Worm (Caenorhabditis elegans) whole organism, L4 larva: ENCODE data around the gene D1046.16.

Experiments
- D1046.2 ChIP-seq: fragments of 200-800 bp; sonication (Bioruptor generic); IDR thresholded peaks from 2 replicates; pipeline ENCODE4 v1.3.6; 2022; ENCODE audit warnings: missing genetic modification characterization, missing compliant biosample characterization
- F10B5.3 ChIP-seq: sonication (generic microtip); optimal IDR thresholded peaks from 2 replicates; lab custom pipeline; 2016; ENCODE audit warnings: mild to moderate bottlenecking, missing genetic modification characterization, missing compliant biosample characterization
- F26F4.8 ChIP-seq: fragments of 200-800 bp; sonication (Bioruptor generic); conservative IDR thresholded peaks from 2 replicates; pipeline ENCODE4 v1.3.6; 2022; ENCODE audit warnings: missing genetic modification characterization, missing compliant biosample characterization
- F44E2.7 ChIP-seq: fragments of 200-800 bp; sonication (Bioruptor generic); IDR thresholded peaks from 2 replicates; pipeline ENCODE4 v2.1.2; 2022; ENCODE audit warnings: missing genetic modification characterization, missing compliant biosample characterization
- F49E8.2 ChIP-seq: sonication (generic microtip); optimal IDR thresholded peaks from 2 replicates; lab custom pipeline; 2016; ENCODE audit warnings: missing compliant biosample characterization, mild to moderate bottlenecking, missing genetic modification characterization, borderline replicate concordance
- R02D3.7 ChIP-seq: fragments of 150-350 bp; sonication (generic microtip); optimal IDR thresholded peaks from 3 replicates; lab custom pipeline; 2014; ENCODE audit warnings: missing biosample characterization, missing genetic modification characterization
- T20F7.1 ChIP-seq: fragments of 200-800 bp; sonication (Bioruptor generic); optimal IDR thresholded peaks from 2 replicates; lab custom pipeline; 2018; ENCODE audit warnings: mild to moderate bottlenecking, missing genetic modification characterization, missing compliant biosample characterization
- T26A8.4 ChIP-seq: fragments of 200-800 bp; sonication (Bioruptor generic); IDR thresholded peaks from 2 replicates; pipeline ENCODE4 v1.3.6; 2022; ENCODE audit warnings: missing genetic modification characterization, missing compliant biosample characterization
- Y48G9A.11 ChIP-seq: fragments of 200-800 bp; sonication (Bioruptor generic); IDR thresholded peaks from 2 replicates; pipeline ENCODE4 v1.3.6; 2022; ENCODE audit warnings: missing genetic modification reagents, missing genetic modification characterization, missing compliant biosample characterization
- ZK546.5 ChIP-seq, 2 experiments: sonication (generic microtip); optimal IDR thresholded peaks; 2 replicates each; lab custom pipeline; 2017; ENCODE audit warnings: missing biosample characterization in 2 of 2, missing genetic modification characterization in 2 of 2
- aha-1 ChIP-seq: fragments of 150-350 bp; peaks from one replicate; lab custom pipeline; 2014; ENCODE audit warnings: missing biosample characterization, missing genetic modification characterization
- arid-1 ChIP-seq: fragments of 200-800 bp; sonication (Bioruptor generic); conservative IDR thresholded peaks from 2 replicates; pipeline ENCODE4 v1.3.6; 2022; ENCODE audit warnings: missing genetic modification reagents, missing genetic modification characterization, missing compliant biosample characterization
- ceh-20 ChIP-seq: fragments of 200-800 bp; sonication (Bioruptor generic); IDR thresholded peaks from 2 replicates; pipeline ENCODE4 v1.3.6; 2022; ENCODE audit warnings: missing genetic modification reagents, missing genetic modification characterization, missing compliant biosample characterization
- ces-1 ChIP-seq: fragments of 150-350 bp; sonication (generic microtip); optimal IDR thresholded peaks from 4 replicates; lab custom pipeline; 2014; ENCODE audit warnings: missing biosample characterization, missing genetic modification reagents, missing genetic modification characterization
- daf-16 ChIP-seq, 3 experiments: sonication (generic microtip); optimal IDR thresholded peaks; 2 replicates each; lab custom pipeline; 2016 to 2017; ENCODE audit warnings: missing genetic modification characterization in 3 of 3, missing genetic modification reagents in 3 of 3, mild to moderate bottlenecking in 2 of 3, missing compliant biosample characterization in 2 of 3, missing biosample characterization in 1 of 3, moderate library complexity in 1 of 3
- daf-19 ChIP-seq: fragments of 200-800 bp; sonication (Bioruptor generic); conservative IDR thresholded peaks from 2 replicates; pipeline ENCODE4 v1.3.6; 2022; ENCODE audit warnings: missing genetic modification characterization, missing compliant biosample characterization
- daf-8 ChIP-seq: fragments of 200-800 bp; sonication (Bioruptor generic); IDR thresholded peaks from 2 replicates; pipeline ENCODE4 v1.3.6; 2022; ENCODE audit warnings: missing genetic modification characterization, missing compliant biosample characterization
- dmd-6 ChIP-seq: fragments of 200-800 bp; sonication (Bioruptor generic); IDR thresholded peaks from 2 replicates; pipeline ENCODE4 v1.3.6; 2022; ENCODE audit warnings: missing genetic modification reagents, missing genetic modification characterization, missing compliant biosample characterization
- dmd-8 ChIP-seq: fragments of 200-800 bp; sonication (Bioruptor generic); IDR thresholded peaks from 2 replicates; pipeline ENCODE4 v1.3.6; 2022; ENCODE audit warnings: missing genetic modification characterization, missing compliant biosample characterization
- dpl-1 ChIP-seq: fragments of 150-350 bp; optimal IDR thresholded peaks from 2 replicates; lab custom pipeline; 2014; ENCODE audit warnings: missing biosample characterization, missing genetic modification reagents, missing genetic modification characterization
- duxl-1 ChIP-seq: sonication (generic microtip); optimal IDR thresholded peaks from 2 replicates; lab custom pipeline; 2016; ENCODE audit warnings: mild to moderate bottlenecking, missing genetic modification characterization, moderate library complexity, missing compliant biosample characterization; ENCODE audit not compliant: poor library complexity
- gei-8 ChIP-seq: fragments of 200-800 bp; sonication (Bioruptor generic); optimal IDR thresholded peaks from 2 replicates; lab custom pipeline; 2018; ENCODE audit warnings: mild to moderate bottlenecking, missing genetic modification characterization, missing compliant biosample characterization
- jun-1 ChIP-seq: fragments of 150-350 bp; optimal IDR thresholded peaks from 2 replicates; lab custom pipeline; 2014; ENCODE audit warnings: missing biosample characterization, missing genetic modification reagents, missing genetic modification characterization
- lin-1 ChIP-seq: fragments of 200-800 bp; sonication (Bioruptor generic); IDR thresholded peaks from 2 replicates; pipeline ENCODE4 v1.3.6; 2022; ENCODE audit warnings: missing genetic modification reagents, missing genetic modification characterization, missing compliant biosample characterization
- lin-13 ChIP-seq: fragments of 150-350 bp; optimal IDR thresholded peaks from 2 replicates; lab custom pipeline; 2014; ENCODE audit warnings: missing biosample characterization, missing genetic modification reagents, missing genetic modification characterization
- lin-15B ChIP-seq: fragments of 150-350 bp; sonication (generic microtip); optimal IDR thresholded peaks from 3 replicates; lab custom pipeline; 2014; ENCODE audit warnings: missing biosample characterization, missing genetic modification characterization
- madf-5 ChIP-seq, 2 experiments: fragments of 200-800 bp; sonication (Bioruptor generic); IDR thresholded peaks; 2 replicates each; pipeline ENCODE4 v1.3.6; 2022; ENCODE audit warnings: missing compliant biosample characterization in 2 of 2, missing genetic modification characterization in 2 of 2
- mdl-1 ChIP-seq, 2 experiments: fragments of 150-350 bp in 1 of 2; sonication (generic microtip) in 1 of 2; optimal IDR thresholded peaks; 2 replicates each; lab custom pipeline; 2014 to 2017; ENCODE audit warnings: missing biosample characterization in 2 of 2, missing genetic modification characterization in 2 of 2
- mdt-29 ChIP-seq: fragments of 200-800 bp; sonication (Bioruptor generic); IDR thresholded peaks from 2 replicates; pipeline ENCODE4 v1.3.6; 2022; ENCODE audit warnings: missing genetic modification reagents, missing genetic modification characterization, missing compliant biosample characterization
- mep-1 ChIP-seq: fragments of 150-350 bp; sonication (generic microtip); optimal IDR thresholded peaks from 3 replicates; lab custom pipeline; 2014; ENCODE audit warnings: missing biosample characterization, missing genetic modification characterization
- mes-2 ChIP-seq: sonication (generic microtip); optimal IDR thresholded peaks from 2 replicates; lab custom pipeline; 2016; ENCODE audit warnings: missing genotype, mild to moderate bottlenecking, missing genetic modification characterization, missing compliant biosample characterization; ENCODE audit not compliant: poor library complexity, severe bottlenecking
- mxl-3 ChIP-seq: fragments of 200-800 bp; sonication (Bioruptor generic); optimal IDR thresholded peaks from 2 replicates; lab custom pipeline; 2018; ENCODE audit warnings: mild to moderate bottlenecking, missing genetic modification characterization, missing compliant biosample characterization
- nhr-102 ChIP-seq: sonication (generic microtip); optimal IDR thresholded peaks from 2 replicates; lab custom pipeline; 2016; ENCODE audit warnings: mild to moderate bottlenecking, missing genetic modification characterization, moderate library complexity, missing compliant biosample characterization
- nhr-111 ChIP-seq: fragments of 200-800 bp; sonication (Bioruptor generic); optimal IDR thresholded peaks from 2 replicates; lab custom pipeline; 2018; ENCODE audit warnings: mild to moderate bottlenecking, missing genetic modification characterization, missing compliant biosample characterization
- nhr-237 ChIP-seq: sonication (generic microtip); optimal IDR thresholded peaks from 2 replicates; lab custom pipeline; 2017; ENCODE audit warnings: missing biosample characterization, missing genetic modification characterization
- nhr-25 ChIP-seq: sonication (generic microtip); optimal IDR thresholded peaks from 2 replicates; lab custom pipeline; 2017; ENCODE audit warnings: missing genetic modification characterization, mild to moderate bottlenecking, missing compliant biosample characterization, antibody characterized with exemption, moderate library complexity, borderline replicate concordance; ENCODE audit not compliant: insufficient read depth
- nhr-28 ChIP-seq: fragments of 150-350 bp; optimal IDR thresholded peaks from 2 replicates; lab custom pipeline; 2014; ENCODE audit warnings: missing biosample characterization, missing genetic modification characterization
- nhr-41 ChIP-seq: fragments of 200-800 bp; sonication (Bioruptor generic); IDR thresholded peaks from 2 replicates; pipeline ENCODE4 v1.3.6; 2022; ENCODE audit warnings: missing genetic modification reagents, missing genetic modification characterization, missing compliant biosample characterization
- nhr-42 ChIP-seq: fragments of 200-800 bp; sonication (Bioruptor generic); IDR thresholded peaks from 2 replicates; pipeline ENCODE4 v1.3.6; 2022; ENCODE audit warnings: missing genetic modification characterization, missing compliant biosample characterization
- nhr-76 ChIP-seq: fragments of 150-350 bp; optimal IDR thresholded peaks from 2 replicates; lab custom pipeline; 2014; ENCODE audit warnings: missing biosample characterization, missing genetic modification characterization
- nhr-77 ChIP-seq: fragments of 150-350 bp; optimal IDR thresholded peaks from 2 replicates; lab custom pipeline; 2014; ENCODE audit warnings: missing biosample characterization, missing genetic modification characterization
- rbr-2 ChIP-seq: sonication (generic microtip); optimal IDR thresholded peaks from 2 replicates; lab custom pipeline; 2016; ENCODE audit warnings: missing genotype, missing genetic modification characterization, missing compliant biosample characterization
- saeg-2 ChIP-seq: fragments of 200-800 bp; sonication (Bioruptor generic); IDR thresholded peaks from 2 replicates; pipeline ENCODE4 v1.3.6; 2022; ENCODE audit warnings: missing genetic modification reagents, missing genetic modification characterization, missing compliant biosample characterization
- set-16 ChIP-seq: fragments of 200-800 bp; sonication (Bioruptor generic); IDR thresholded peaks from 2 replicates; pipeline ENCODE4 v1.3.6; 2022; ENCODE audit warnings: missing genetic modification reagents, missing genetic modification characterization, missing compliant biosample characterization
- spr-1 ChIP-seq: sonication (generic microtip); optimal IDR thresholded peaks from 2 replicates; lab custom pipeline; 2016; ENCODE audit warnings: mild to moderate bottlenecking, missing genetic modification characterization, missing compliant biosample characterization
- unc-39 ChIP-seq: sonication (generic microtip); optimal IDR thresholded peaks from 2 replicates; lab custom pipeline; 2017; ENCODE audit warnings: missing biosample characterization, missing genetic modification characterization
- unc-62 ChIP-seq, 3 experiments: fragments of 150-350 bp in 1 of 3; sonication (generic microtip); optimal IDR thresholded peaks in 2 of 3; peaks in 1 of 3; 1 replicate in 1 of 3; 2 replicates in 2 of 3; lab custom pipeline; 2014 to 2017; ENCODE audit warnings: missing biosample characterization in 3 of 3, missing genetic modification characterization in 3 of 3, missing genetic modification reagents in 3 of 3, missing genotype in 1 of 3
- vab-7 ChIP-seq: fragments of 200-800 bp; sonication (Bioruptor generic); IDR thresholded peaks from 2 replicates; pipeline ENCODE4 v1.3.6; 2022; ENCODE audit warnings: missing genetic modification reagents, missing genetic modification characterization, missing compliant biosample characterization
- zag-1 ChIP-seq: fragments of 150-350 bp; optimal IDR thresholded peaks from 2 replicates; lab custom pipeline; 2014; ENCODE audit warnings: missing biosample characterization, missing genetic modification characterization
- zip-11 ChIP-seq: fragments of 200-800 bp; sonication (Bioruptor generic); IDR thresholded peaks from 2 replicates; pipeline ENCODE4 v1.3.6; 2022; ENCODE audit warnings: missing genetic modification characterization, missing compliant biosample characterization
- zip-2 ChIP-seq: fragments of 150-350 bp; optimal IDR thresholded peaks from 2 replicates; lab custom pipeline; 2014; ENCODE audit warnings: missing biosample characterization, missing genetic modification characterization

The D1046.16 gene

DNA sequence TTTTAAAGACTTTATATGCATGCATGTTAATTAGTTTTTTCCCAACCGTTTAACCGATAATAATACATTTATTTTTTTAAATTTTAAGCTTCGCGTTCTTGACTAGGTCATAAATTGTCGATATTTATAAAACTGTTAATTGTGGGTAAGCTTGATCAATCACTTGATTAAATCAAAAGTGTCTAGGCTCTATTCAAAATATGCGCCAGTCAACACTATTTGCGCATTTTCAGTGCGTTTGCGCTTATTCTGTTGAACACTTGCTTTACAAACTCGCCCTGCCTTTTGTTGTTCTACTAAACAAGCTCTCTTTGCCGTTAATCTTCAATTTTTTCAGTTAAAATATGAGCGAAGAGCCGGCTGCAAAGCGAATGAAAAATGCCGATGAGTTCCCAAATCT, 30.8 kb upstream of the D1046.16 start, which contains the start of gene spr-2 (continued):
- no peak for TF ChIP-seq nhr-25
- no peak for TF ChIP-seq daf-8 (GFP tag; lab: Robert Waterston, UW)
- peak; percentile 7 to 34 for TF ChIP-seq daf-16 (GFP tag; optimal IDR thresholded peaks at IDR 0.05; lab: Kevin White, UChicago)
- peak; percentile 62 for TF ChIP-seq daf-16 (tag; optimal IDR thresholded peaks at IDR 0.05; lab: Kevin White, UChicago)
- TF ChIP-seq nhr-76 (tag; lab: Kevin White, UChicago), result no peak
- no peak for TF ChIP-seq arid-1 (GFP tag; lab: Robert Waterston, UW)
- TF ChIP-seq Y48G9A.11 (GFP tag; lab: Robert Waterston, UW), result no peak
- TF ChIP-seq saeg-2 (GFP tag; lab: Robert Waterston, UW), result no peak
- TF ChIP-seq lin-1, result no peak
- no peak for TF ChIP-seq D1046.2 (GFP tag; lab: Robert Waterston, UW)
- TF ChIP-seq zag-1 (tag; lab: Kevin White, UChicago), result no peak
- 0 out of 2 replicates have a peak, but pooled peaks have one; percentile 27 for TF ChIP-seq dmd-6 (GFP tag; lab: Robert Waterston, UW)
- peak; percentile 35 for TF ChIP-seq duxl-1
- TF ChIP-seq spr-1 (tag; lab: Kevin White, UChicago), result peak; percentile 33
- no peak for TF ChIP-seq nhr-237 (tag; lab: Kevin White, UChicago)
- TF ChIP-seq mep-1, result peak; percentile 79
- TF ChIP-seq zip-11 (GFP tag; lab: Robert Waterston, UW), result no peak
- peak; percentile 51; the same call in 1 of the 2 replicates for TF ChIP-seq T26A8.4
- peak; percentile 22 for TF ChIP-seq zip-2 (tag; lab: Kevin White, UChicago)
- TF ChIP-seq mdt-29 (GFP tag; lab: Robert Waterston, UW), result no peak
- no peak for TF ChIP-seq F44E2.7
- TF ChIP-seq mes-2 (tag; lab: Kevin White, UChicago), result no peak
- peak; percentile 79 for TF ChIP-seq T20F7.1 (GFP tag; lab: Kevin White, UChicago)
- TF ChIP-seq R02D3.7 (tag; lab: Kevin White, UChicago), result no peak
- peak; percentile 86 for TF ChIP-seq dpl-1
- TF ChIP-seq daf-19 (GFP tag; lab: Robert Waterston, UW), result no peak
- no peak for TF ChIP-seq aha-1 (tag; lab: Kevin White, UChicago)
- TF ChIP-seq nhr-102 (tag; lab: Kevin White, UChicago), result peak; percentile 68
- no peak for TF ChIP-seq lin-15B
- no peak for TF ChIP-seq jun-1 (tag; lab: Kevin White, UChicago)
- no peak for TF ChIP-seq F49E8.2
- TF ChIP-seq nhr-77 (tag; lab: Kevin White, UChicago), result no peak
- no peak for TF ChIP-seq ZK546.5 (tag; optimal IDR thresholded peaks at IDR 0.05; lab: Kevin White, UChicago)
- peak; percentile 44 for TF ChIP-seq mxl-3 (GFP tag; lab: Kevin White, UChicago)
- TF ChIP-seq unc-62 (GFP tag; optimal IDR thresholded peaks at IDR 0.05 in 1 of 2; lab: Kevin White, UChicago), result no peak
- no peak for TF ChIP-seq unc-62 (tag; optimal IDR thresholded peaks at IDR 0.05; lab: Kevin White, UChicago)
- TF ChIP-seq nhr-42 (GFP tag; lab: Robert Waterston, UW), result no peak
- TF ChIP-seq rbr-2 (tag; lab: Kevin White, UChicago), result peak; percentile 73
- no peak for TF ChIP-seq nhr-111 (GFP tag; lab: Kevin White, UChicago)
- TF ChIP-seq nhr-28 (tag; lab: Kevin White, UChicago), result peak; percentile 38
- no peak for TF ChIP-seq set-16
- TF ChIP-seq mdl-1 (tag; optimal IDR thresholded peaks at IDR 0.05; lab: Kevin White, UChicago), result no peak
- TF ChIP-seq vab-7, result peak; percentile 60
- no peak for TF ChIP-seq ces-1
- TF ChIP-seq F10B5.3 (tag; lab: Kevin White, UChicago), result no peak
- TF ChIP-seq nhr-41 (GFP tag; lab: Robert Waterston, UW), result no peak
- TF ChIP-seq F26F4.8 (GFP tag; lab: Robert Waterston, UW), result no peak
- TF ChIP-seq madf-5 (GFP tag; IDR thresholded peaks at IDR 0.05; lab: Robert Waterston, UW), result no peak
- no peak for TF ChIP-seq ceh-20
- no peak for TF ChIP-seq gei-8 (GFP tag; lab: Kevin White, UChicago)
- TF ChIP-seq dmd-8, result no peak
- peak; percentile 19 for TF ChIP-seq lin-13 (GFP tag; lab: Kevin White, UChicago)
- TF ChIP-seq unc-39 (tag; lab: Kevin White, UChicago), result no peak
